Worm (Caenorhabditis elegans) whole organism, L4 larva: ENCODE data around the gene sec-6.

ENCODE experiments used
- F10B5.3 ChIP-seq: sonication (generic microtip); optimal IDR thresholded peaks from 2 replicates; lab custom pipeline; 2016; ENCODE audit warnings: mild to moderate bottlenecking, missing genetic modification characterization, missing compliant biosample characterization
- F26F4.8 ChIP-seq: fragments of 200-800 bp; sonication (Bioruptor generic); conservative IDR thresholded peaks from 2 replicates; pipeline ENCODE4 v1.3.6; 2022; ENCODE audit warnings: missing genetic modification characterization, missing compliant biosample characterization
- F44E2.7 ChIP-seq: fragments of 200-800 bp; sonication (Bioruptor generic); IDR thresholded peaks from 2 replicates; pipeline ENCODE4 v2.1.2; 2022; ENCODE audit warnings: missing genetic modification characterization, missing compliant biosample characterization
- F49E8.2 ChIP-seq: sonication (generic microtip); optimal IDR thresholded peaks from 2 replicates; lab custom pipeline; 2016; ENCODE audit warnings: missing compliant biosample characterization, mild to moderate bottlenecking, missing genetic modification characterization, borderline replicate concordance
- Y48G9A.11 ChIP-seq: fragments of 200-800 bp; sonication (Bioruptor generic); IDR thresholded peaks from 2 replicates; pipeline ENCODE4 v1.3.6; 2022; ENCODE audit warnings: missing genetic modification reagents, missing genetic modification characterization, missing compliant biosample characterization
- ZK546.5 ChIP-seq, 2 experiments: sonication (generic microtip); optimal IDR thresholded peaks; 2 replicates each; lab custom pipeline; 2017; ENCODE audit warnings: missing biosample characterization in 2 of 2, missing genetic modification characterization in 2 of 2
- aha-1 ChIP-seq: fragments of 150-350 bp; peaks from one replicate; lab custom pipeline; 2014; ENCODE audit warnings: missing biosample characterization, missing genetic modification characterization
- aly-2 ChIP-seq: sonication (generic microtip); optimal IDR thresholded peaks from 2 replicates; lab custom pipeline; 2018; ENCODE audit warnings: missing biosample characterization, missing genetic modification characterization
- ama-1 ChIP-seq: fragments of 150-350 bp; optimal IDR thresholded peaks from 2 replicates; lab custom pipeline; 2014; ENCODE audit warnings: inconsistent platforms, mixed read lengths
- arid-1 ChIP-seq: fragments of 200-800 bp; sonication (Bioruptor generic); conservative IDR thresholded peaks from 2 replicates; pipeline ENCODE4 v1.3.6; 2022; ENCODE audit warnings: missing genetic modification reagents, missing genetic modification characterization, missing compliant biosample characterization
- ceh-20 ChIP-seq: fragments of 200-800 bp; sonication (Bioruptor generic); IDR thresholded peaks from 2 replicates; pipeline ENCODE4 v1.3.6; 2022; ENCODE audit warnings: missing genetic modification reagents, missing genetic modification characterization, missing compliant biosample characterization
- ceh-32 ChIP-seq: sonication (generic microtip); optimal IDR thresholded peaks from 2 replicates; lab custom pipeline; 2016; ENCODE audit warnings: mild to moderate bottlenecking, missing genetic modification characterization, missing compliant biosample characterization; ENCODE audit not compliant: poor library complexity
- daf-16 ChIP-seq, 3 experiments: sonication (generic microtip); optimal IDR thresholded peaks; 2 replicates each; lab custom pipeline; 2016 to 2017; ENCODE audit warnings: missing genetic modification characterization in 3 of 3, missing genetic modification reagents in 3 of 3, mild to moderate bottlenecking in 2 of 3, missing compliant biosample characterization in 2 of 3, missing biosample characterization in 1 of 3, moderate library complexity in 1 of 3
- daf-19 ChIP-seq: fragments of 200-800 bp; sonication (Bioruptor generic); conservative IDR thresholded peaks from 2 replicates; pipeline ENCODE4 v1.3.6; 2022; ENCODE audit warnings: missing genetic modification characterization, missing compliant biosample characterization
- daf-8 ChIP-seq: fragments of 200-800 bp; sonication (Bioruptor generic); IDR thresholded peaks from 2 replicates; pipeline ENCODE4 v1.3.6; 2022; ENCODE audit warnings: missing genetic modification characterization, missing compliant biosample characterization
- dmd-8 ChIP-seq: fragments of 200-800 bp; sonication (Bioruptor generic); IDR thresholded peaks from 2 replicates; pipeline ENCODE4 v1.3.6; 2022; ENCODE audit warnings: missing genetic modification characterization, missing compliant biosample characterization
- dve-1 ChIP-seq: sonication (generic microtip); optimal IDR thresholded peaks from 2 replicates; lab custom pipeline; 2017; ENCODE audit warnings: antibody characterized with exemption, mild to moderate bottlenecking, missing genetic modification characterization, missing compliant biosample characterization; ENCODE audit not compliant: insufficient read depth
- hif-1 ChIP-seq, 2 experiments: sonication (generic microtip); optimal IDR thresholded peaks; 2 replicates each; lab custom pipeline; 2016 to 2017; ENCODE audit warnings: missing compliant biosample characterization in 2 of 2, missing genetic modification characterization in 2 of 2, missing genetic modification reagents in 2 of 2, missing genotype in 2 of 2, mild to moderate bottlenecking in 1 of 2
- hlh-11 ChIP-seq: fragments of 200-800 bp; sonication (Bioruptor generic); optimal IDR thresholded peaks from 2 replicates; lab custom pipeline; 2018; ENCODE audit warnings: mild to moderate bottlenecking, missing genetic modification characterization, missing compliant biosample characterization
- hlh-30 ChIP-seq: sonication (generic microtip); optimal IDR thresholded peaks from 2 replicates; lab custom pipeline; 2017; ENCODE audit warnings: antibody characterized with exemption, mild to moderate bottlenecking, missing genetic modification characterization, missing compliant biosample characterization; ENCODE audit not compliant: insufficient read depth
- hmg-1.1 ChIP-seq: fragments of 200-800 bp; sonication (Bioruptor generic); IDR thresholded peaks from 2 replicates; pipeline ENCODE4 v1.3.6; 2022; ENCODE audit warnings: missing genetic modification reagents, missing genetic modification characterization, missing compliant biosample characterization
- jun-1 ChIP-seq: fragments of 150-350 bp; optimal IDR thresholded peaks from 2 replicates; lab custom pipeline; 2014; ENCODE audit warnings: missing biosample characterization, missing genetic modification reagents, missing genetic modification characterization
- lin-13 ChIP-seq: fragments of 150-350 bp; optimal IDR thresholded peaks from 2 replicates; lab custom pipeline; 2014; ENCODE audit warnings: missing biosample characterization, missing genetic modification reagents, missing genetic modification characterization
- lin-38 ChIP-seq: fragments of 200-800 bp; sonication (Bioruptor generic); IDR thresholded peaks from 2 replicates; pipeline ENCODE4 v1.3.6; 2022; ENCODE audit warnings: missing genetic modification reagents, missing genetic modification characterization, missing compliant biosample characterization
- lsy-2 ChIP-seq, 2 experiments: fragments of 150-350 bp in 1 of 2; sonication (generic microtip) in 1 of 2; optimal IDR thresholded peaks; 2 replicates each; lab custom pipeline; 2014 to 2017; ENCODE audit warnings: missing biosample characterization in 2 of 2, missing genetic modification characterization in 2 of 2
- nhr-10 ChIP-seq: fragments of 150-350 bp; optimal IDR thresholded peaks from 2 replicates; lab custom pipeline; 2014; ENCODE audit warnings: missing biosample characterization, missing genetic modification characterization
- nhr-25 ChIP-seq: sonication (generic microtip); optimal IDR thresholded peaks from 2 replicates; lab custom pipeline; 2017; ENCODE audit warnings: missing genetic modification characterization, mild to moderate bottlenecking, missing compliant biosample characterization, antibody characterized with exemption, moderate library complexity, borderline replicate concordance; ENCODE audit not compliant: insufficient read depth
- nhr-28 ChIP-seq: fragments of 150-350 bp; optimal IDR thresholded peaks from 2 replicates; lab custom pipeline; 2014; ENCODE audit warnings: missing biosample characterization, missing genetic modification characterization
- nhr-41 ChIP-seq: fragments of 200-800 bp; sonication (Bioruptor generic); IDR thresholded peaks from 2 replicates; pipeline ENCODE4 v1.3.6; 2022; ENCODE audit warnings: missing genetic modification reagents, missing genetic modification characterization, missing compliant biosample characterization
- nhr-77 ChIP-seq: fragments of 150-350 bp; optimal IDR thresholded peaks from 2 replicates; lab custom pipeline; 2014; ENCODE audit warnings: missing biosample characterization, missing genetic modification characterization
- saeg-2 ChIP-seq: fragments of 200-800 bp; sonication (Bioruptor generic); IDR thresholded peaks from 2 replicates; pipeline ENCODE4 v1.3.6; 2022; ENCODE audit warnings: missing genetic modification reagents, missing genetic modification characterization, missing compliant biosample characterization
- sdz-12 ChIP-seq: fragments of 200-800 bp; sonication (Bioruptor generic); optimal IDR thresholded peaks from 2 replicates; lab custom pipeline; 2018; ENCODE audit warnings: mild to moderate bottlenecking, missing genetic modification characterization, missing compliant biosample characterization
- unc-130 ChIP-seq: sonication (generic microtip); optimal IDR thresholded peaks from 2 replicates; lab custom pipeline; 2016; ENCODE audit warnings: missing genetic modification reagents, missing genetic modification characterization, missing compliant biosample characterization
- unc-39 ChIP-seq: sonication (generic microtip); optimal IDR thresholded peaks from 2 replicates; lab custom pipeline; 2017; ENCODE audit warnings: missing biosample characterization, missing genetic modification characterization
- unc-62 ChIP-seq, 3 experiments: fragments of 150-350 bp in 1 of 3; sonication (generic microtip); optimal IDR thresholded peaks in 2 of 3; peaks in 1 of 3; 1 replicate in 1 of 3; 2 replicates in 2 of 3; lab custom pipeline; 2014 to 2017; ENCODE audit warnings: missing biosample characterization in 3 of 3, missing genetic modification characterization in 3 of 3, missing genetic modification reagents in 3 of 3, missing genotype in 1 of 3

The sec-6 gene

ce11 chrII:5377467-5378238 lies 18.3 kb downstream of the sec-6 start, which contains the start of gene prdx-2:
TSS of gene prdx-2 (plus strand) at chrII:5378195.
- TF ChIP-seq unc-62 (GFP tag; optimal IDR thresholded peaks at IDR 0.05 in 1 of 2; lab: Kevin White, UChicago) (peak in 1 of 2 experiments; percentile 98), unc-62 (tag; optimal IDR thresholded peaks at IDR 0.05; lab: Kevin White, UChicago) (no peak), arid-1 (no peak), daf-16 (GFP tag; optimal IDR thresholded peaks at IDR 0.05; lab: Kevin White, UChicago) (no peak), daf-16 (tag; optimal IDR thresholded peaks at IDR 0.05; lab: Kevin White, UChicago) (peak; percentile 32), F49E8.2 (tag; lab: Kevin White, UChicago) (peak; percentile 18), unc-39 (tag; lab: Kevin White, UChicago) (no peak), aha-1 (tag; lab: Kevin White, UChicago) (peak; percentile 22), lin-38 (GFP tag; lab: Robert Waterston, UW) (peak; percentile 58; the same call in 1 of the 2 replicates), lin-13 (no peak), ceh-32 (tag; lab: Kevin White, UChicago) (no peak), dmd-8 (GFP tag; lab: Robert Waterston, UW) (no peak), F10B5.3 (tag; lab: Kevin White, UChicago) (no peak), jun-1 (tag; lab: Kevin White, UChicago) (no peak), lsy-2 (tag; optimal IDR thresholded peaks at IDR 0.05; lab: Kevin White, UChicago) (peak in 1 of 2 experiments; percentile 45), nhr-77 (tag; lab: Kevin White, UChicago) (no peak), unc-130 (GFP tag; lab: Kevin White, UChicago) (peak; percentile 56), nhr-41 (GFP tag; lab: Robert Waterston, UW) (no peak), Y48G9A.11 (GFP tag; lab: Robert Waterston, UW) (peak; percentile 58; the same call in 1 of the 2 replicates), aly-2 (tag; lab: Kevin White, UChicago) (no peak), hmg-1.1 (GFP tag; lab: Robert Waterston, UW) (0 out of 2 replicates have a peak, but pooled peaks have one; percentile 30), nhr-25 (no peak), daf-19 (GFP tag; lab: Robert Waterston, UW) (no peak), F26F4.8 (GFP tag; lab: Robert Waterston, UW) (no peak), ama-1 (lab: Kevin White, UChicago) (no peak)

DNA sequence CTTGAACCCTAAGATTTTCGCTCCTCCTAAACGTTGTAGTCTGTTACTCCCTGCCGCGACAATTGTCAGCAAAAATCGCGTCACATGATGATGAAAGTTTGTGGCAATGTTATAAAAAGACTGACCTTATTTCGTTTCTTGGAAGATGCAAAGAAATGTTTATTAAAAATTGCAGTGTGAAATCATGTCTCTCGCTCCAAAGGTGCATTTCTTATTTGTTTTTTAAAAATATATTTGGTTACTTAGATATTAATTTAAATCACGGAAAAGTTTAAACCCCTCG lies 18.8 kb downstream of the sec-6 start:
- TF ChIP-seq ceh-20 (no peak), sdz-12 (no peak), lsy-2 (tag; optimal IDR thresholded peaks at IDR 0.05; lab: Kevin White, UChicago) (peak in 1 of 2 experiments; percentile 11), hlh-11 (tag; lab: Kevin White, UChicago) (peak; percentile 1), hif-1 (tag; optimal IDR thresholded peaks at IDR 0.05; lab: Kevin White, UChicago) (no peak), ZK546.5 (tag; optimal IDR thresholded peaks at IDR 0.05; lab: Kevin White, UChicago) (no peak), hlh-30 (tag; lab: Kevin White, UChicago) (peak; percentile 50), nhr-10 (tag; lab: Kevin White, UChicago) (no peak), saeg-2 (GFP tag; lab: Robert Waterston, UW) (no peak), unc-62 (GFP tag; optimal IDR thresholded peaks at IDR 0.05 in 1 of 2; lab: Kevin White, UChicago) (peak in 1 of 2 experiments; percentile 49), unc-62 (tag; optimal IDR thresholded peaks at IDR 0.05; lab: Kevin White, UChicago) (no peak), dve-1 (tag; lab: Kevin White, UChicago) (no peak), nhr-28 (peak; percentile 44), F49E8.2 (tag; lab: Kevin White, UChicago) (no peak), daf-8 (GFP tag; lab: Robert Waterston, UW) (no peak), arid-1 (no peak), F44E2.7 (GFP tag; lab: Robert Waterston, UW) (no peak)
- TF ChIP-seq, all 104 proteins: peak for 5
